Fruit fly (Drosophila melanogaster) whole organism, embryonic: ENCODE results near the gene Ice2.

Experiments
- CG34422 ChIP-seq: fragments of 200-800 bp; sonication (Bioruptor generic); IDR thresholded peaks from 3 replicates; pipeline ENCODE4 v1.3.6; 2022; ENCODE audit warnings: missing biosample characterization, missing genetic modification characterization
- Camta ChIP-seq: fragments of 200-800 bp; sonication (Bioruptor generic); optimal IDR thresholded peaks from 2 replicates; lab custom pipeline; 2016; ENCODE audit warnings: missing biosample characterization, missing genetic modification characterization
- Hmx ChIP-seq: fragments of 200-800 bp; sonication (Bioruptor generic); optimal IDR thresholded peaks from 2 replicates; lab custom pipeline; 2016; ENCODE audit warnings: missing biosample characterization, missing genetic modification characterization
- gcm2 ChIP-seq: fragments of 200-800 bp; sonication (Bioruptor generic); optimal IDR thresholded peaks from 2 replicates; lab custom pipeline; 2016; ENCODE audit warnings: missing biosample characterization, missing genetic modification characterization

DNA sequence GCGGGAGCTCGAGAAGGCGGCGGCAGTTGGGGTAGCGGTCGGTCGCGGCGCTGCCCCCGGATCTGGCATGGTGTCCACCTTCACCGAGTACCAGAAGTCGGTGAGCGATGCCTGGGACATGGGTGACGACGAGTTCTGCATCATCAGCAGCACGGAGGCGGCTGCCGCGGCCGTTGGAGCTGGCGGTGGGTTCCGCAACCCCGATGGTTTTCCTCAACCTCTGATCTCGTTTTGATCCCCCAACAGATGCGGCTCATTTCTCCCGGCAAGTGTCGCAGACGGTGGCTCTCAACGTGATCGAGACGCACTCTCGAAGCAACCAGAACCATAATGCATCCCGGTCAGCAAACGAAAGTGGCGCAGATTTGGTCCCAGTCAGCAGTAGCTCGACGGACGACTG is 27.5 kb upstream of the Ice2 start:
- no peak for TF ChIP-seq Camta (GFP tag; lab: Kevin White, UChicago)
- TF ChIP-seq gcm2 (GFP tag; lab: Kevin White, UChicago) = no peak
- no peak for TF ChIP-seq CG34422
- no peak for TF ChIP-seq Hmx (GFP tag; lab: Kevin White, UChicago)
